Fruit fly (Drosophila melanogaster) whole organism, adult: ENCODE data around the gene Schip1.

Experiments used
- CG11617 ChIP-seq: fragments of 200-800 bp; sonication (Bioruptor generic); optimal IDR thresholded peaks from 2 replicates; lab custom pipeline; 2017; ENCODE audit warnings: mild to moderate bottlenecking, missing biosample characterization, missing genetic modification reagents, missing genetic modification characterization
- CG33017 ChIP-seq: fragments of 200-800 bp; sonication (Bioruptor generic); optimal IDR thresholded peaks from 2 replicates; lab custom pipeline; 2018; ENCODE audit warnings: missing biosample characterization, mild to moderate bottlenecking, missing genetic modification characterization, moderate library complexity
- CG7101 ChIP-seq: fragments of 200-800 bp; sonication (Bioruptor generic); optimal IDR thresholded peaks from 2 replicates; lab custom pipeline; 2018; ENCODE audit warnings: missing biosample characterization, mild to moderate bottlenecking, missing genetic modification characterization, moderate library complexity
- Clk ChIP-seq: fragments of 200-800 bp; sonication (Bioruptor generic); optimal IDR thresholded peaks from 2 replicates; lab custom pipeline; 2017; ENCODE audit warnings: missing biosample characterization, missing genetic modification characterization
- Mnt ChIP-seq: fragments of 200-800 bp; sonication (Bioruptor generic); optimal IDR thresholded peaks from 2 replicates; lab custom pipeline; 2016; ENCODE audit warnings: missing biosample characterization, mild to moderate bottlenecking, missing genetic modification characterization
- bab1 ChIP-seq: fragments of 200-800 bp; sonication (Bioruptor generic); optimal IDR thresholded peaks from 3 replicates; lab custom pipeline; 2019; ENCODE audit warnings: missing biosample characterization, mild to moderate bottlenecking, missing genetic modification characterization, moderate library complexity
- kay ChIP-seq: fragments of 200-800 bp; sonication (Bioruptor generic); peaks from one replicate; lab custom pipeline; 2016; ENCODE audit warnings: missing biosample characterization, missing genetic modification characterization, borderline replicate concordance
- pad ChIP-seq: fragments of 200-800 bp; sonication (Bioruptor generic); optimal IDR thresholded peaks from 3 replicates; lab custom pipeline; 2017; ENCODE audit warnings: missing biosample characterization, missing genetic modification characterization, mild to moderate bottlenecking, moderate library complexity, missing genetic modification reagents
- toe ChIP-seq: fragments of 200-800 bp; sonication (Bioruptor generic); optimal IDR thresholded peaks from 2 replicates; lab custom pipeline; 2016; ENCODE audit warnings: missing biosample characterization, missing genetic modification characterization

DNA sequence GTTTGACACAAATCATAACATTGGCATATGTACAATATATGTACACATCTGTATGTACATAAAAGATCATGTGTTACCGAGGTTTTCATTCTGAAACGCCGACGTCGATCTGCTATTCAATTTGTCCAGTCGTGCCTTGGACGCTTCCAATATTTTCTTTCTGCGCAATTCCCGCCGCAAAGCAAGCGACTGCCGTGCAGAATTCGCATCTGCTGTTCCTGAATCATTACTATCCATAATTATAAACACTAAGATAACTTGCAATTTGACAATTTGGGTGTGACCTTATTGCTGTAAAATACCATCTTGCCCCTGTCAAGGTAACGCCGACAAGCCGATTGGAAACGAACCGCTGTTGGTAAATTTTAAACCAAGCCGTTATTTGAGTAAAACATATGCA lies 19.1 kb downstream of the Schip1 start:
- no peak for TF ChIP-seq CG11617
- no peak for TF ChIP-seq kay
- no peak for TF ChIP-seq pad (GFP tag; lab: Kevin White, UChicago)
- no peak for TF ChIP-seq Clk (GFP tag; lab: Kevin White, UChicago)
- no peak for TF ChIP-seq toe (GFP tag; lab: Kevin White, UChicago)
- TF ChIP-seq CG33017 (tag; lab: Kevin White, UChicago), result no peak
- no peak for TF ChIP-seq CG7101
- TF ChIP-seq Mnt, result peak; percentile 39
- peak; percentile 32 for TF ChIP-seq bab1 (GFP tag; lab: Kevin White, UChicago)
